Worm (Caenorhabditis elegans) whole organism, L2 larva: ENCODE measurements around the gene ZK673.6.

Experiments used
- C34F6.9 ChIP-seq: fragments of 150-350 bp; optimal IDR thresholded peaks from 2 replicates; lab custom pipeline; 2014; ENCODE audit warnings: missing biosample characterization, missing genetic modification characterization
- F13H6.1 ChIP-seq: sonication (generic microtip); optimal IDR thresholded peaks from 2 replicates; lab custom pipeline; 2016; ENCODE audit warnings: missing genetic modification characterization, missing compliant biosample characterization
- Y55F3AM.14 ChIP-seq: fragments of 200-800 bp; sonication (Bioruptor generic); optimal IDR thresholded peaks from 2 replicates; lab custom pipeline; 2018; ENCODE audit warnings: mild to moderate bottlenecking, missing genetic modification characterization, missing compliant biosample characterization
- ZK546.5 ChIP-seq: sonication (generic microtip); optimal IDR thresholded peaks from 2 replicates; lab custom pipeline; 2017; ENCODE audit warnings: missing biosample characterization, missing genetic modification characterization
- aly-2 ChIP-seq: fragments of 150-350 bp; optimal IDR thresholded peaks from 2 replicates; lab custom pipeline; 2014; ENCODE audit warnings: missing biosample characterization, missing genetic modification characterization
- blmp-1 ChIP-seq: sonication (generic microtip); optimal IDR thresholded peaks from 2 replicates; lab custom pipeline; 2017; ENCODE audit warnings: missing genetic modification characterization, mild to moderate bottlenecking, missing compliant biosample characterization, antibody characterized with exemption, moderate library complexity; ENCODE audit not compliant: insufficient read depth
- ceh-16 ChIP-seq: fragments of 150-350 bp; optimal IDR thresholded peaks from 2 replicates; lab custom pipeline; 2014; ENCODE audit warnings: missing biosample characterization, missing genetic modification characterization
- crh-2 ChIP-seq: sonication (generic microtip); optimal IDR thresholded peaks from 2 replicates; lab custom pipeline; 2017; ENCODE audit warnings: missing biosample characterization, missing genetic modification characterization
- egl-27 ChIP-seq: sonication (generic microtip); optimal IDR thresholded peaks from 3 replicates; lab custom pipeline; 2017; ENCODE audit warnings: missing biosample characterization, missing genetic modification reagents, missing genetic modification characterization
- elt-1 ChIP-seq: fragments of 150-350 bp; optimal IDR thresholded peaks from 2 replicates; lab custom pipeline; 2014; ENCODE audit warnings: missing biosample characterization, missing genetic modification characterization
- fos-1 ChIP-seq: fragments of 150-350 bp; optimal IDR thresholded peaks from 2 replicates; lab custom pipeline; 2014; ENCODE audit warnings: missing biosample characterization, missing genetic modification characterization
- gmeb-1 ChIP-seq: fragments of 150-350 bp; optimal IDR thresholded peaks from 2 replicates; lab custom pipeline; 2014; ENCODE audit warnings: missing biosample characterization, missing genetic modification characterization
- lin-11 ChIP-seq: fragments of 150-350 bp; sonication (generic microtip); optimal IDR thresholded peaks from 2 replicates; lab custom pipeline; 2014; ENCODE audit warnings: missing biosample characterization, missing genetic modification characterization, inconsistent platforms, mixed read lengths
- lin-13 ChIP-seq: fragments of 150-350 bp; optimal IDR thresholded peaks from 2 replicates; lab custom pipeline; 2014; ENCODE audit warnings: missing biosample characterization, missing genetic modification reagents, missing genetic modification characterization
- lsy-2 ChIP-seq, 2 experiments: fragments of 150-350 bp in 1 of 2; sonication (generic microtip) in 1 of 2; optimal IDR thresholded peaks; 2 replicates each; lab custom pipeline; 2014 to 2017; ENCODE audit warnings: missing biosample characterization in 2 of 2, missing genetic modification characterization in 2 of 2
- mab-5 ChIP-seq: fragments of 150-350 bp; optimal IDR thresholded peaks from 2 replicates; lab custom pipeline; 2014; ENCODE audit warnings: missing biosample characterization, missing genetic modification characterization
- mdl-1 ChIP-seq, 2 experiments: fragments of 150-350 bp in 1 of 2; sonication (generic microtip) in 1 of 2; optimal IDR thresholded peaks; 2 replicates each; lab custom pipeline; 2017; ENCODE audit warnings: missing biosample characterization in 2 of 2, missing genetic modification characterization in 2 of 2
- nhr-10 ChIP-seq: sonication (generic microtip); optimal IDR thresholded peaks from 2 replicates; lab custom pipeline; 2017; ENCODE audit warnings: missing biosample characterization, missing genetic modification characterization
- nhr-11 ChIP-seq: fragments of 150-350 bp; optimal IDR thresholded peaks from 2 replicates; lab custom pipeline; 2014; ENCODE audit warnings: missing biosample characterization, missing genetic modification characterization
- nhr-129 ChIP-seq: fragments of 150-350 bp; optimal IDR thresholded peaks from 2 replicates; lab custom pipeline; 2014; ENCODE audit warnings: missing biosample characterization, missing genetic modification characterization
- nhr-21 ChIP-seq: fragments of 150-350 bp; optimal IDR thresholded peaks from 2 replicates; lab custom pipeline; 2014; ENCODE audit warnings: missing biosample characterization, missing genetic modification characterization
- nhr-23 ChIP-seq: fragments of 150-350 bp; optimal IDR thresholded peaks from 2 replicates; lab custom pipeline; 2014; ENCODE audit warnings: missing biosample characterization, missing genetic modification reagents, missing genetic modification characterization
- nhr-237 ChIP-seq: fragments of 150-350 bp; optimal IDR thresholded peaks from 2 replicates; lab custom pipeline; 2014; ENCODE audit warnings: missing biosample characterization, missing genetic modification characterization
- nhr-25 ChIP-seq: fragments of 150-350 bp; sonication (generic microtip); optimal IDR thresholded peaks from 3 replicates; lab custom pipeline; 2014; ENCODE audit warnings: missing biosample characterization, missing genetic modification characterization
- nhr-77 ChIP-seq: fragments of 150-350 bp; optimal IDR thresholded peaks from 2 replicates; lab custom pipeline; 2014; ENCODE audit warnings: missing biosample characterization, missing genetic modification characterization
- peb-1 ChIP-seq: fragments of 150-350 bp; optimal IDR thresholded peaks from 2 replicates; lab custom pipeline; 2014; ENCODE audit warnings: missing biosample characterization, missing genetic modification characterization
- sem-4 ChIP-seq: fragments of 150-350 bp; optimal IDR thresholded peaks from 2 replicates; lab custom pipeline; 2014; ENCODE audit warnings: missing biosample characterization, missing genetic modification reagents, missing genetic modification characterization
- skn-1 ChIP-seq: sonication (generic microtip); optimal IDR thresholded peaks from 2 replicates; lab custom pipeline; 2017; ENCODE audit warnings: missing biosample characterization, missing genetic modification characterization
- sma-3 ChIP-seq: sonication (generic microtip); optimal IDR thresholded peaks from 2 replicates; lab custom pipeline; 2016; ENCODE audit warnings: missing genetic modification reagents, missing genetic modification characterization, missing compliant biosample characterization
- sma-9 ChIP-seq, 2 experiments: fragments of 150-350 bp in 1 of 2; sonication (generic microtip) in 1 of 2; optimal IDR thresholded peaks; 2 replicates each; lab custom pipeline; 2014 to 2016; ENCODE audit warnings: missing genetic modification characterization in 2 of 2, mild to moderate bottlenecking in 1 of 2, missing biosample characterization in 1 of 2, missing compliant biosample characterization in 1 of 2, missing genetic modification reagents in 1 of 2, moderate library complexity in 1 of 2
- snpc-4 ChIP-seq: fragments of 150-350 bp; optimal IDR thresholded peaks from 2 replicates; lab custom pipeline; 2014; ENCODE audit warnings: missing biosample characterization, missing genetic modification characterization
- unc-39 ChIP-seq: fragments of 150-350 bp; optimal IDR thresholded peaks from 2 replicates; lab custom pipeline; 2014; ENCODE audit warnings: missing biosample characterization, missing genetic modification characterization
- unc-55 ChIP-seq: fragments of 150-350 bp; sonication (generic microtip); optimal IDR thresholded peaks from 3 replicates; lab custom pipeline; 2014; ENCODE audit warnings: missing biosample characterization, missing genetic modification reagents, missing genetic modification characterization
- unc-62 ChIP-seq: fragments of 150-350 bp; optimal IDR thresholded peaks from 2 replicates; lab custom pipeline; 2014; ENCODE audit warnings: missing biosample characterization, missing genetic modification reagents, missing genetic modification characterization
- zag-1 ChIP-seq: fragments of 150-350 bp; optimal IDR thresholded peaks from 2 replicates; lab custom pipeline; 2014; ENCODE audit warnings: missing biosample characterization, missing genetic modification characterization
- ztf-11 ChIP-seq: sonication (generic microtip); optimal IDR thresholded peaks from 2 replicates; lab custom pipeline; 2017; ENCODE audit warnings: missing biosample characterization, missing genetic modification characterization
- ztf-4 ChIP-seq: fragments of 150-350 bp; optimal IDR thresholded peaks from 2 replicates; lab custom pipeline; 2014; ENCODE audit warnings: missing biosample characterization, missing genetic modification characterization

The ZK673.6 gene

DNA sequence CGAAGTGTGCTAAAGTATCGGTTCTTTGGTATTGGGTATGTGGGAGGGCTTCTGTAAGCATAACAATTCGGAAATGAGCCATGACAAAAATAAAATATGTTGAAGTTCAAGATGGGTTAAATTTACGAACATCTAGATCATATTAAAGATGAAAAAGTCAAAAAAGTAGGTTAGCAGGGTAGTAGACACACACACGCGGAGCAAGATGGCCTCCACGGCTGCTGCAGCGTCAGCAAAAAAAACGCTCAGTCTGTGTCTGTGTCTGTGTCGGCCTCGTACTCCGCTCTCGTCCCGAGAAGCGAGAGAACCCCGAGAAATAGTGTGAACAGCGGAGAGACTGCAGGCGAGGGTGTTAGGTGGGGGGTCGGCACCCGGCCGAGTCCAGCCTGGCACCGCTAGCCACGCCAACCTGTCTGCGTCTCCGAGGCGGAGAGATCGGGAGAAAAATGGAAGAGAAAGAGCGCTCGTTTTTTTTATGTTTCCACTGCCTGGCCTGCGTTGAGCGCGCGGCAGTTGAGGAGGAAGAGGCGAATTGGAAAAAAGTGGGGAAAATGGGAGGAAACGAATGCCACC, 38.4 kb upstream of the ZK673.6 start, which contains the start of gene myrf-1:
Gene myrf-1, minus strand, starts transcription at position 51 of the 573 bp plus-strand sequence.
- TF ChIP-seq nhr-23 (tag; lab: Kevin White, UChicago) (no peak), egl-27 (tag; lab: Kevin White, UChicago) (peak; percentile 86), sem-4 (tag; lab: Kevin White, UChicago) (peak; percentile 79), snpc-4 (peak; percentile 25), nhr-237 (tag; lab: Kevin White, UChicago) (no peak), mab-5 (peak; percentile 37), lsy-2 (tag; optimal IDR thresholded peaks at IDR 0.05; lab: Kevin White, UChicago) (peak; percentile 39 to 81), crh-2 (peak; percentile 84), unc-62 (GFP tag; lab: Kevin White, UChicago) (no peak), blmp-1 (tag; lab: Kevin White, UChicago) (peak; percentile 50), skn-1 (tag; lab: Kevin White, UChicago) (no peak), nhr-11 (tag; lab: Kevin White, UChicago) (no peak), lin-11 (tag; lab: Kevin White, UChicago) (peak; percentile 86), nhr-129 (tag; lab: Kevin White, UChicago) (peak; percentile 84), unc-55 (GFP tag; lab: Kevin White, UChicago) (peak; percentile 80), Y55F3AM.14 (GFP tag; lab: Kevin White, UChicago) (peak; percentile 84), ZK546.5 (no peak), nhr-21 (tag; lab: Kevin White, UChicago) (peak; percentile 82), zag-1 (tag; lab: Kevin White, UChicago) (peak; percentile 93), sma-9 (GFP tag; optimal IDR thresholded peaks at IDR 0.05; lab: Kevin White, UChicago) (peak; percentile 93), sma-9 (tag; optimal IDR thresholded peaks at IDR 0.05; lab: Kevin White, UChicago) (no peak), nhr-10 (tag; lab: Kevin White, UChicago) (no peak), F13H6.1 (tag; lab: Kevin White, UChicago) (peak; percentile 97), aly-2 (tag; lab: Kevin White, UChicago) (no peak), mdl-1 (tag; optimal IDR thresholded peaks at IDR 0.05; lab: Kevin White, UChicago) (peak; percentile 64 to 85), lin-13 (GFP tag; lab: Kevin White, UChicago) (peak; percentile 72), nhr-25 (tag; lab: Kevin White, UChicago) (peak; percentile 63), elt-1 (peak; percentile 28), ztf-11 (tag; lab: Kevin White, UChicago) (no peak), C34F6.9 (peak; percentile 85), unc-39 (tag; lab: Kevin White, UChicago) (no peak), ceh-16 (tag; lab: Kevin White, UChicago) (peak; percentile 74), peb-1 (tag; lab: Kevin White, UChicago) (peak; percentile 92), ztf-4 (tag; lab: Kevin White, UChicago) (peak; percentile 63), gmeb-1 (peak; percentile 71), fos-1 (tag; lab: Kevin White, UChicago) (peak; percentile 84), sma-3 (GFP tag; lab: Kevin White, UChicago) (peak; percentile 85)

- TF ChIP-seq unc-39 (tag; lab: Kevin White, UChicago), result no peak
- TF ChIP-seq nhr-129 (tag; lab: Kevin White, UChicago), result peak; percentile 66
- peak; percentile 38 for TF ChIP-seq egl-27 (tag; lab: Kevin White, UChicago)
- TF ChIP-seq nhr-10 (tag; lab: Kevin White, UChicago), result no peak
- TF ChIP-seq mab-5, result no peak
- TF ChIP-seq lsy-2 (tag; optimal IDR thresholded peaks at IDR 0.05; lab: Kevin White, UChicago), result peak in 1 of 2 experiments; percentile 73
- TF ChIP-seq zag-1 (tag; lab: Kevin White, UChicago), result peak; percentile 51
- TF ChIP-seq F13H6.1 (tag; lab: Kevin White, UChicago), result peak; percentile 89
- TF ChIP-seq mdl-1 (tag; optimal IDR thresholded peaks at IDR 0.05; lab: Kevin White, UChicago), result peak; percentile 49 to 69
- peak; percentile 51 for TF ChIP-seq crh-2
- TF ChIP-seq sma-9 (GFP tag; optimal IDR thresholded peaks at IDR 0.05; lab: Kevin White, UChicago), result peak; percentile 82
- TF ChIP-seq sma-9 (tag; optimal IDR thresholded peaks at IDR 0.05; lab: Kevin White, UChicago), result no peak
- peak; percentile 83 for TF ChIP-seq sem-4 (tag; lab: Kevin White, UChicago)
- peak; percentile 25 for TF ChIP-seq lin-13 (GFP tag; lab: Kevin White, UChicago)
- TF ChIP-seq blmp-1 (tag; lab: Kevin White, UChicago), result peak; percentile 95
- peak; percentile 83 for TF ChIP-seq fos-1 (tag; lab: Kevin White, UChicago)
- TF ChIP-seq ceh-16 (tag; lab: Kevin White, UChicago), result peak; percentile 44
- no peak for TF ChIP-seq nhr-11 (tag; lab: Kevin White, UChicago)
- peak; percentile 59 for TF ChIP-seq sma-3 (GFP tag; lab: Kevin White, UChicago)
- TF ChIP-seq peb-1 (tag; lab: Kevin White, UChicago), result no peak
- peak; percentile 75 for TF ChIP-seq nhr-21 (tag; lab: Kevin White, UChicago)
- peak; percentile 60 for TF ChIP-seq C34F6.9
- peak; percentile 52 for TF ChIP-seq nhr-25 (tag; lab: Kevin White, UChicago)
- TF ChIP-seq nhr-77 (tag; lab: Kevin White, UChicago), result peak; percentile 3
- TF ChIP-seq ztf-4 (tag; lab: Kevin White, UChicago), result no peak
- no peak for TF ChIP-seq gmeb-1
Observed at ce11 chrII:10501578-10501977, 37.4 kb upstream of the ZK673.6 start.
